Fruit fly (Drosophila melanogaster) whole organism, embryonic: ENCODE results near the gene CG34049.

ENCODE experiments used
- Adf1 ChIP-seq: fragments of 200-800 bp; sonication (Bioruptor generic); IDR thresholded peaks from 2 replicates; pipeline ENCODE4 v1.3.6; 2022; ENCODE audit warnings: missing biosample characterization, missing genetic modification characterization
- B-H2 ChIP-seq: fragments of 200-800 bp; sonication (Bioruptor generic); optimal IDR thresholded peaks from 2 replicates; lab custom pipeline; 2018; ENCODE audit warnings: missing biosample characterization, mild to moderate bottlenecking, missing genetic modification characterization
- CG10267 ChIP-seq: fragments of 200-800 bp; sonication (Bioruptor generic); optimal IDR thresholded peaks from 2 replicates; lab custom pipeline; 2018; ENCODE audit warnings: missing biosample characterization, mild to moderate bottlenecking, missing genetic modification characterization, moderate library complexity
- CG13287 ChIP-seq: fragments of 200-800 bp; sonication (Bioruptor generic); IDR thresholded peaks from 2 replicates; pipeline ENCODE4 v1.3.6; 2022; ENCODE audit warnings: missing biosample characterization, missing genetic modification characterization; ENCODE audit not compliant: partially characterized antibody
- CG13624 ChIP-seq: fragments of 200-800 bp; sonication (Bioruptor generic); optimal IDR thresholded peaks from 2 replicates; lab custom pipeline; 2016; ENCODE audit warnings: missing biosample characterization, missing genetic modification characterization
- CG14710 ChIP-seq: fragments of 200-800 bp; sonication (Bioruptor generic); optimal IDR thresholded peaks from 3 replicates; lab custom pipeline; 2019; ENCODE audit warnings: missing biosample characterization, mild to moderate bottlenecking, missing genetic modification characterization, moderate library complexity
- CG17568 ChIP-seq: fragments of 200-800 bp; sonication (Bioruptor generic); optimal IDR thresholded peaks from 2 replicates; lab custom pipeline; 2018; ENCODE audit warnings: missing biosample characterization, mild to moderate bottlenecking, missing genetic modification characterization, moderate library complexity
- CG34224 ChIP-seq: fragments of 200-800 bp; sonication (Bioruptor generic); IDR thresholded peaks from 3 replicates; pipeline ENCODE4 v1.3.6; 2022; ENCODE audit warnings: missing biosample characterization, missing genetic modification characterization; ENCODE audit not compliant: partially characterized antibody
- CG34376 ChIP-seq: fragments of 200-800 bp; sonication (Bioruptor generic); optimal IDR thresholded peaks from 2 replicates; lab custom pipeline; 2018; ENCODE audit warnings: missing biosample characterization, mild to moderate bottlenecking, missing genetic modification characterization
- CG4617 ChIP-seq: fragments of 200-800 bp; sonication (Bioruptor generic); optimal IDR thresholded peaks from 3 replicates; lab custom pipeline; 2016; ENCODE audit warnings: missing biosample characterization, missing genetic modification characterization, borderline replicate concordance
- CG6791 ChIP-seq: fragments of 200-800 bp; sonication (Bioruptor generic); IDR thresholded peaks from 3 replicates; pipeline ENCODE4 v1.3.6; 2022; ENCODE audit warnings: missing biosample characterization, missing genetic modification characterization; ENCODE audit not compliant: partially characterized antibody
- Dll ChIP-seq: fragments of 200-800 bp; sonication (Bioruptor generic); IDR thresholded peaks from 4 replicates; pipeline ENCODE4 v1.3.6; 2022; ENCODE audit warnings: missing biosample characterization, missing genetic modification characterization; ENCODE audit not compliant: partially characterized antibody
- E2f2 ChIP-seq: fragments of 200-800 bp; sonication (Bioruptor generic); IDR thresholded peaks from 2 replicates; pipeline ENCODE4 v1.3.6; 2022; ENCODE audit warnings: missing biosample characterization, missing genetic modification characterization
- MBD-R2 ChIP-seq: fragments of 200-800 bp; sonication (Bioruptor generic); IDR thresholded peaks from 2 replicates; pipeline ENCODE4 v1.3.6; 2022; ENCODE audit warnings: missing biosample characterization, missing genetic modification characterization
- MESR4 ChIP-seq: fragments of 200-800 bp; sonication (Bioruptor generic); optimal IDR thresholded peaks from 2 replicates; lab custom pipeline; 2018; ENCODE audit warnings: missing biosample characterization, mild to moderate bottlenecking, missing genetic modification characterization, moderate library complexity
- Med ChIP-seq: fragments of 200-800 bp; sonication (Bioruptor generic); peaks from one replicate; lab custom pipeline; 2016; ENCODE audit warnings: missing biosample characterization, missing genetic modification characterization, mild to moderate bottlenecking, inconsistent platforms, moderate library complexity
- Sry-δ ChIP-seq: fragments of 200-800 bp; sonication (Bioruptor generic); optimal IDR thresholded peaks from 2 replicates; lab custom pipeline; 2016; ENCODE audit warnings: missing biosample characterization, missing genetic modification characterization
- Xrp1 ChIP-seq: fragments of 200-800 bp; sonication (Bioruptor generic); IDR thresholded peaks from 2 replicates; pipeline ENCODE4 v1.3.6; 2022; ENCODE audit warnings: missing biosample characterization, missing genetic modification characterization
- abd-A ChIP-seq: fragments of 200-800 bp; sonication (Bioruptor generic); optimal IDR thresholded peaks from 3 replicates; lab custom pipeline; 2019; ENCODE audit warnings: missing biosample characterization, mild to moderate bottlenecking, missing genetic modification characterization, moderate library complexity
- chinmo ChIP-seq: fragments of 200-800 bp; sonication (Bioruptor generic); IDR thresholded peaks from 4 replicates; pipeline ENCODE4 v1.3.6; 2022; ENCODE audit warnings: missing biosample characterization, missing genetic modification characterization; ENCODE audit not compliant: partially characterized antibody
- exex ChIP-seq: fragments of 200-800 bp; sonication (Bioruptor generic); optimal IDR thresholded peaks from 4 replicates; lab custom pipeline; 2018; ENCODE audit warnings: missing biosample characterization, mild to moderate bottlenecking, missing genetic modification characterization, moderate library complexity
- gro ChIP-seq: fragments of 200-800 bp; sonication (Bioruptor generic); optimal IDR thresholded peaks from 2 replicates; lab custom pipeline; 2016; ENCODE audit warnings: missing biosample characterization, missing genetic modification characterization
- gsb-n ChIP-seq: fragments of 200-800 bp; sonication (Bioruptor generic); optimal IDR thresholded peaks from 3 replicates; lab custom pipeline; 2018; ENCODE audit warnings: missing biosample characterization, mild to moderate bottlenecking, missing genetic modification characterization
- hbn ChIP-seq: fragments of 200-800 bp; sonication (Bioruptor generic); IDR thresholded peaks from 2 replicates; pipeline ENCODE4 v1.3.6; 2022; ENCODE audit warnings: missing biosample characterization, missing genetic modification characterization; ENCODE audit not compliant: partially characterized antibody
- kay ChIP-seq: fragments of 200-800 bp; sonication (Bioruptor generic); optimal IDR thresholded peaks from 2 replicates; lab custom pipeline; 2016; ENCODE audit warnings: missing biosample characterization, missing genetic modification characterization
- lbe ChIP-seq: fragments of 200-800 bp; sonication (Bioruptor generic); optimal IDR thresholded peaks from 2 replicates; lab custom pipeline; 2016; ENCODE audit warnings: missing biosample characterization, mild to moderate bottlenecking, missing genetic modification characterization
- pzg ChIP-seq: fragments of 200-800 bp; sonication (Bioruptor generic); optimal IDR thresholded peaks from 3 replicates; lab custom pipeline; 2018; ENCODE audit warnings: missing biosample characterization, mild to moderate bottlenecking, missing genetic modification characterization, moderate library complexity
- sens ChIP-seq: fragments of 200-800 bp; sonication (Bioruptor generic); peaks from one replicate; lab custom pipeline; 2016; ENCODE audit warnings: missing biosample characterization, missing genetic modification characterization
- so ChIP-seq: fragments of 200-800 bp; sonication (Bioruptor generic); IDR thresholded peaks from 3 replicates; pipeline ENCODE4 v1.3.6; 2022; ENCODE audit warnings: missing biosample characterization, missing genetic modification characterization
- stc ChIP-seq: fragments of 200-800 bp; sonication (Bioruptor generic); IDR thresholded peaks from 2 replicates; pipeline ENCODE4 v1.3.6; 2022; ENCODE audit warnings: missing biosample characterization, missing genetic modification characterization
- stwl ChIP-seq: fragments of 200-800 bp; sonication (Bioruptor generic); optimal IDR thresholded peaks from 3 replicates; lab custom pipeline; 2018; ENCODE audit warnings: missing biosample characterization, mild to moderate bottlenecking, missing genetic modification characterization, moderate library complexity
- zen ChIP-seq: fragments of 200-800 bp; sonication (Bioruptor generic); optimal IDR thresholded peaks from 3 replicates; lab custom pipeline; 2018; ENCODE audit warnings: missing biosample characterization, mild to moderate bottlenecking, missing genetic modification characterization, moderate library complexity

Gene CG34049

DNA sequence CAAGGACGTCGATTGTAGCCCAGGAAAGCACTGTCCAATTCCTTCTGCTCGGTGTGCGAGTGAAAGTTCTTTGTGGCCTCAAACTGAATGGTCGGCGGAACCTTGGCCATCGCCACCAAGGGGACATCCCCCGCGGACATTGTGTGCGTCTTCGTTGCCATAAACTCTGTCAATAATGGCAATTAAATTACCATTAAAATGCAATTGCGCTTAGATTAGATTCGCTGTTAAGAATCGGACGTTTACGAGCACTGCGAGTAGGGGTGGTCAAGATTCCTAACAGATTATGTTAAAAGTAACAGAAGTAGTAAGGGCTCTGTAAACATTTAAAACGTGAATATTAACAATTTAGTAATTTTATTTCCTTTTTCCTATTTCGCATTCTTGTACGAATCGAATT is 49.1 kb downstream of the CG34049 start, which contains the start of gene daed:
daed (minus strand) TSS at position 247 of the 400 bp plus-strand sequence.
- TF ChIP-seq hbn (no peak), exex (peak; percentile 99), so (no peak), CG34224 (GFP tag; lab: Robert Waterston, UW) (0 out of 3 replicates have a peak, but pooled peaks have one; percentile 28), chinmo (GFP tag; lab: Robert Waterston, UW) (0 out of 4 replicates have a peak, but pooled peaks have one; percentile 10), E2f2 (GFP tag; lab: Robert Waterston, UW) (peak; percentile 25; the same call in 1 of the 2 replicates), gsb-n (tag; lab: Kevin White, UChicago) (peak; percentile 69), CG10267 (tag; lab: Kevin White, UChicago) (peak; percentile 82), stwl (tag; lab: Kevin White, UChicago) (peak; percentile 42), kay (no peak), abd-A (tag; lab: Kevin White, UChicago) (peak; percentile 58), sens (peak; percentile 8), Xrp1 (GFP tag; lab: Robert Waterston, UW) (no peak), CG17568 (GFP tag; lab: Kevin White, UChicago) (peak; percentile 84), pzg (GFP tag; lab: Kevin White, UChicago) (peak; percentile 30), Sry-δ (GFP tag; lab: Kevin White, UChicago) (peak; percentile 8), CG4617 (GFP tag; lab: Kevin White, UChicago) (peak; percentile 29), zen (peak; percentile 99), stc (GFP tag; lab: Robert Waterston, UW) (no peak), Dll (GFP tag; lab: Robert Waterston, UW) (0 out of 4 replicates have a peak, but pooled peaks have one; percentile 33), MESR4 (GFP tag; lab: Kevin White, UChicago) (peak; percentile 62), MBD-R2 (GFP tag; lab: Robert Waterston, UW) (peak; percentile 74), Med (GFP tag; lab: Kevin White, UChicago) (peak; percentile 79), B-H2 (no peak), Adf1 (peak; percentile 22; the same call in 1 of the 2 replicates), gro (peak; percentile 9), CG13624 (GFP tag; lab: Kevin White, UChicago) (no peak), CG14710 (tag; lab: Kevin White, UChicago) (peak; percentile 67), CG6791 (GFP tag; lab: Robert Waterston, UW) (peak; percentile 27; the same call in 1 of the 3 replicates), lbe (peak; percentile 35), CG34376 (peak; percentile 2), CG13287 (GFP tag; lab: Robert Waterston, UW) (peak; percentile 22; the same call in 1 of the 2 replicates)
- TF ChIP-seq, all 482 proteins: peak for 25
